Worm (Caenorhabditis elegans) whole organism, midembryonic: ENCODE data around the gene clec-133.

Source experiments
- T22C8.4 ChIP-seq: fragments of 200-800 bp; sonication (Bioruptor generic); IDR thresholded peaks from 2 replicates; pipeline ENCODE4 v1.3.6; 2022; ENCODE audit warnings: missing genetic modification characterization, missing compliant biosample characterization
- cog-1 ChIP-seq: sonication (generic microtip); optimal IDR thresholded peaks from 2 replicates; lab custom pipeline; 2016; ENCODE audit warnings: missing genetic modification characterization, missing compliant biosample characterization
- ztf-29 ChIP-seq: fragments of 200-800 bp; sonication (Bioruptor generic); IDR thresholded peaks from 2 replicates; pipeline ENCODE4 v1.3.6; 2022; ENCODE audit warnings: missing genetic modification reagents, missing genetic modification characterization, missing compliant biosample characterization

- no peak for TF ChIP-seq cog-1 (tag; lab: Kevin White, UChicago)
- no peak for TF ChIP-seq ztf-29 (GFP tag; lab: Robert Waterston, UW)
- TF ChIP-seq T22C8.4, result no peak
These were observed 16.7 kb upstream of the clec-133 start, which contains the start of gene W10G11.2 for ce11 chrII:3561561-3561960.
